Worm (Caenorhabditis elegans): ENCODE measurements around the gene adr-2.

- TF ChIP-seq ztf-23 (GFP tag; IDR thresholded peaks at IDR 0.05), result no peak
- TF ChIP-seq flt-1 (GFP tag; IDR thresholded peaks at IDR 0.05), result no peak
- no peak for TF ChIP-seq ztf-29 (GFP tag; IDR thresholded peaks at IDR 0.05)
- TF ChIP-seq ref-1 (GFP tag; conservative IDR thresholded peaks at IDR 0.05), result no peak
- no peak for TF ChIP-seq tab-1 (GFP tag; IDR thresholded peaks at IDR 0.05)
- TF ChIP-seq T22C8.4 (GFP tag; IDR thresholded peaks at IDR 0.05), result no peak
- TF ChIP-seq klf-2 (GFP tag; conservative IDR thresholded peaks at IDR 0.05), result no peak
Observed at ce11 chrIII:7215532-7215931, 17.1 kb downstream of the adr-2 start.

All from whole organism, midembryonic.